Worm (Caenorhabditis elegans) whole organism, L3 larva: ENCODE measurements around the gene F14H8.8.

Experiments
- elt-2 ChIP-seq: sonication (generic microtip); optimal IDR thresholded peaks from 2 replicates; lab custom pipeline; 2016; ENCODE audit warnings: missing genetic modification reagents, mild to moderate bottlenecking, missing genetic modification characterization, missing compliant biosample characterization
- unc-39 ChIP-seq: sonication (generic microtip); optimal IDR thresholded peaks from 4 replicates; lab custom pipeline; 2017; ENCODE audit warnings: missing biosample characterization, missing genetic modification characterization
- ztf-11 ChIP-seq: fragments of 150-350 bp; optimal IDR thresholded peaks from 2 replicates; lab custom pipeline; 2014; ENCODE audit warnings: missing biosample characterization, missing genetic modification characterization

ce11 chrV:15020229-15020628, 9.0 kb upstream of the F14H8.8 start, which contains the start of gene F14H8.2:
- TF ChIP-seq ztf-11 (tag; lab: Kevin White, UChicago) (no peak), unc-39 (tag; lab: Kevin White, UChicago) (no peak), elt-2 (tag; lab: Kevin White, UChicago) (no peak)
